Worm (Caenorhabditis elegans) whole organism, late embryonic: ENCODE measurements around the gene rpn-7.

Source experiments
- F13H6.1 ChIP-seq: sonication (generic microtip); optimal IDR thresholded peaks from 2 replicates; lab custom pipeline; 2016; ENCODE audit warnings: missing genetic modification characterization, missing compliant biosample characterization
- ama-1 ChIP-seq: fragments of 150-350 bp; optimal IDR thresholded peaks from 2 replicates; lab custom pipeline; 2014
- ceh-9 ChIP-seq: sonication (generic microtip); optimal IDR thresholded peaks from 2 replicates; lab custom pipeline; 2016; ENCODE audit warnings: mild to moderate bottlenecking, missing genetic modification characterization, inconsistent platforms, missing compliant biosample characterization
- hlh-6 ChIP-seq: sonication (generic microtip); optimal IDR thresholded peaks from 2 replicates; lab custom pipeline; 2016; ENCODE audit warnings: missing genotype, missing genetic modification characterization, missing compliant biosample characterization
- nhr-11 ChIP-seq: fragments of 150-350 bp; optimal IDR thresholded peaks from 2 replicates; lab custom pipeline; 2014; ENCODE audit warnings: missing biosample characterization, missing genetic modification characterization
- pat-9 ChIP-seq: fragments of 200-800 bp; sonication (Bioruptor generic); optimal IDR thresholded peaks from 2 replicates; lab custom pipeline; 2018; ENCODE audit warnings: mild to moderate bottlenecking, missing genetic modification characterization, moderate library complexity, missing compliant biosample characterization
- pha-2 ChIP-seq: sonication (generic microtip); optimal IDR thresholded peaks from 2 replicates; lab custom pipeline; 2017; ENCODE audit warnings: mild to moderate bottlenecking, missing genetic modification characterization, missing compliant biosample characterization
- unc-42 ChIP-seq: sonication (generic microtip); optimal IDR thresholded peaks from 2 replicates; lab custom pipeline; 2016; ENCODE audit warnings: missing genotype, missing genetic modification characterization, missing compliant biosample characterization

DNA sequence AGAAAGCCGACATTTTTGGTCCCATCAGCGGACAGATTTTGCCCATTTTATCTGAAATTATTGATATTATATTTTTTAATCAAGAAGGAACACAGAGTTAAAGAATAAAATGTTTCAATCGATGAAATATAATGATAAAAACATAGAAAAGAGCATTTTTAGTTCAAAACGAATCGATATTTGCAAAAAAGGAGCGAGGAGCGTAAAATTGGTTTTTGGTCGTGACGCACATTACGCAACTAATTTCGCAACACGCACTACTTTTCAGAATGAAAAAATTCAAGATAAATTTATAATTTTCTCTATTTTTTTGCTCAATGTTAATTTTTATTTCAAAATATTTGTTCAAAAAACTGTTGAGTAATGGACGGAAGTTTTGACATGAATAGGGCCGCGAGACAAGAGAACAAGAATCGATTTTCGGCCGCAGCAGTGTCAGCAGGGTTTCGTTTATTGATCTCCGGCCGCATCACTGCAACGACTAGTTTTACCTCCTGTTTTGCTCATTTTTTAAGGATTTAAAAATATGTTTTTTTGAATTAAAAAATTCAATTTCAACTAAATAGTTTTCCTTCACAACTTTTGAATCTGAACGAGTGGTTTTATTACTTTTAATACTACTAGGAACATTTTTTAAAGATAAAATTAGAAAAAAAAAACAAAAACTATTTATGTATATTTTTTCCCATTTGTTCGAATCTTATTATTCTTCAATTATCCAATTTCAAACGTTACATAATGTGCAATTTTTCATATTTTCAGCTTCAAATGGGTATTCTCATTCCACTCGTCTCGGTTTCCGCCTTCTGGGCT lies 4.8 kb downstream of the rpn-7 start, which contains the start of the genes F49C12.12 and vha-17:
- TF ChIP-seq ama-1 (lab: Kevin White, UChicago) (no peak), pha-2 (tag; lab: Kevin White, UChicago) (no peak), unc-42 (no peak), F13H6.1 (no peak), pat-9 (tag; lab: Kevin White, UChicago) (no peak), nhr-11 (tag; lab: Kevin White, UChicago) (no peak), ceh-9 (no peak), hlh-6 (tag; lab: Kevin White, UChicago) (no peak)
